Worm (Caenorhabditis elegans) whole organism, mixed stage, embryonic: ENCODE data around the gene xol-1.

Source experiments
- pha-4 ChIP-seq: fragments of 150-350 bp; optimal IDR thresholded peaks from 2 replicates; lab custom pipeline; 2018; ENCODE audit warnings: missing biosample characterization, missing genetic modification reagents, missing genetic modification characterization
- unc-39 ChIP-seq: fragments of 150-350 bp; optimal IDR thresholded peaks from 2 replicates; lab custom pipeline; 2014; ENCODE audit warnings: missing biosample characterization, missing genetic modification characterization

DNA sequence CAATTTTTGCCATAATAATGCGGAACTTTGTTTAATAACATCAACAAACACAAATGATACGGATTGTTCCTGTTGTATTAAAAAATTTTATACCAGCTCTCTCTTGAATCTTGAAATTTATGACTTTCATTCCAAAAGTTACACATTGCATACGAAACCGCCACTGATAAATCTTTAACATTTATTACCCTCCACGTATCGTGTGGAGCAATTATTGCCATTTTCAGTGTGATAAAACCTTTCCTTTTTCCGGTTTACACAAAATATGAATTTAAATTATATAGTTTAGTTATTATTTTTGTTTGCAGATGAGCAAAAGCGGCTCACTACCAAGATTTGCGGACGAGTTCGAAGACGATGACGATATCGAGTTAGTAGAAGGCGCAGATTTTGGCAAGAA lies 19.7 kb downstream of the xol-1 start, which contains the start of gene C18A11.3:
- TF ChIP-seq pha-4 (tag; lab: Kevin White, UChicago) (no peak), unc-39 (tag; lab: Kevin White, UChicago) (no peak)
